Worm (Caenorhabditis elegans) whole organism, young adult: Measurements from ENCODE around the gene Y53F4B.36.
A peak's percentile ranks its signal among the peaks of the same experiment; 100 is the strongest.

Source experiments
- C06A6.2 ChIP-seq: fragments of 200-800 bp; sonication (Bioruptor generic); conservative IDR thresholded peaks from 2 replicates; pipeline ENCODE4 v1.3.6; 2022; ENCODE audit warnings: missing genetic modification characterization, missing compliant biosample characterization
- D2030.7 ChIP-seq: fragments of 200-800 bp; sonication (Bioruptor generic); IDR thresholded peaks from 2 replicates; pipeline ENCODE4 v1.3.6; 2022; ENCODE audit warnings: missing genetic modification reagents, missing genetic modification characterization, missing compliant biosample characterization
- F23B12.7 ChIP-seq: sonication (generic microtip); optimal IDR thresholded peaks from 2 replicates; lab custom pipeline; 2017; ENCODE audit warnings: missing genetic modification characterization, mild to moderate bottlenecking, missing compliant biosample characterization, antibody characterized with exemption, moderate library complexity; ENCODE audit not compliant: insufficient read depth
- F39B2.1 ChIP-seq: fragments of 200-800 bp; sonication (Bioruptor generic); IDR thresholded peaks from 2 replicates; pipeline ENCODE4 v1.3.6; 2022; ENCODE audit warnings: missing genetic modification reagents, missing genetic modification characterization, missing compliant biosample characterization
- F57A8.1 ChIP-seq: fragments of 200-800 bp; sonication (Bioruptor generic); optimal IDR thresholded peaks from 2 replicates; lab custom pipeline; 2018; ENCODE audit warnings: mild to moderate bottlenecking, missing genetic modification characterization, moderate library complexity, missing compliant biosample characterization
- K11D2.4 ChIP-seq: fragments of 200-800 bp; sonication (Bioruptor generic); IDR thresholded peaks from 2 replicates; pipeline ENCODE4 v1.3.6; 2022; ENCODE audit warnings: missing genetic modification reagents, missing genetic modification characterization, missing compliant biosample characterization
- Y53G8AR.9 ChIP-seq: fragments of 200-800 bp; sonication (Bioruptor generic); conservative IDR thresholded peaks from 2 replicates; pipeline ENCODE4 v1.3.6; 2022; ENCODE audit warnings: missing genetic modification reagents, missing genetic modification characterization, missing compliant biosample characterization
- Y56A3A.18 ChIP-seq: fragments of 200-800 bp; sonication (Bioruptor generic); IDR thresholded peaks from 2 replicates; pipeline ENCODE4 v1.3.6; 2022; ENCODE audit warnings: missing genetic modification reagents, missing genetic modification characterization, missing compliant biosample characterization
- akir-1 ChIP-seq: fragments of 200-800 bp; sonication (Bioruptor generic); optimal IDR thresholded peaks from 2 replicates; lab custom pipeline; 2018; ENCODE audit warnings: mild to moderate bottlenecking, missing genetic modification characterization, moderate library complexity, missing compliant biosample characterization
- aptf-3 ChIP-seq: fragments of 200-800 bp; sonication (Bioruptor generic); IDR thresholded peaks from 2 replicates; pipeline ENCODE4 v1.3.6; 2022; ENCODE audit warnings: missing genetic modification characterization, missing compliant biosample characterization
- attf-6 ChIP-seq: fragments of 200-800 bp; sonication (Bioruptor generic); IDR thresholded peaks from 2 replicates; pipeline ENCODE4 v1.3.6; 2022; ENCODE audit warnings: missing genetic modification reagents, missing genetic modification characterization, missing compliant biosample characterization
- bed-1 ChIP-seq: fragments of 200-800 bp; sonication (Bioruptor generic); IDR thresholded peaks from 2 replicates; pipeline ENCODE4 v1.3.6; 2022; ENCODE audit warnings: missing genetic modification reagents, missing genetic modification characterization, missing compliant biosample characterization
- bed-2 ChIP-seq: fragments of 200-800 bp; sonication (Bioruptor generic); IDR thresholded peaks from 2 replicates; pipeline ENCODE4 v1.3.6; 2022; ENCODE audit warnings: missing genetic modification reagents, missing genetic modification characterization, missing compliant biosample characterization
- cebp-2 ChIP-seq: fragments of 200-800 bp; sonication (Bioruptor generic); IDR thresholded peaks from 2 replicates; pipeline ENCODE4 v1.3.6; 2022; ENCODE audit warnings: missing genetic modification characterization, missing compliant biosample characterization
- ceh-79 ChIP-seq: sonication (generic microtip); optimal IDR thresholded peaks from 2 replicates; lab custom pipeline; 2017; ENCODE audit warnings: mild to moderate bottlenecking, missing genetic modification characterization, missing compliant biosample characterization
- die-1 ChIP-seq: sonication (generic microtip); optimal IDR thresholded peaks from 2 replicates; lab custom pipeline; 2016; ENCODE audit warnings: missing genotype, mild to moderate bottlenecking, missing genetic modification characterization, missing compliant biosample characterization
- dox-1 ChIP-seq: fragments of 200-800 bp; sonication (Bioruptor generic); IDR thresholded peaks from 2 replicates; pipeline ENCODE4 v1.3.6; 2022; ENCODE audit warnings: missing genetic modification reagents, missing genetic modification characterization, missing compliant biosample characterization
- egl-44 ChIP-seq: fragments of 200-800 bp; sonication (Bioruptor generic); IDR thresholded peaks from 2 replicates; pipeline ENCODE4 v1.3.6; 2022; ENCODE audit warnings: missing genetic modification reagents, missing genetic modification characterization, missing compliant biosample characterization
- fkh-3 ChIP-seq: sonication (generic microtip); optimal IDR thresholded peaks from 2 replicates; lab custom pipeline; 2016; ENCODE audit warnings: mild to moderate bottlenecking, missing genetic modification characterization, missing compliant biosample characterization
- hlh-12 ChIP-seq: sonication (generic microtip); optimal IDR thresholded peaks from 2 replicates; lab custom pipeline; 2016; ENCODE audit warnings: missing genetic modification characterization, missing compliant biosample characterization
- hmg-20 ChIP-seq: fragments of 200-800 bp; sonication (Bioruptor generic); IDR thresholded peaks from 2 replicates; pipeline ENCODE4 v1.3.6; 2022; ENCODE audit warnings: missing genetic modification reagents, missing genetic modification characterization, missing compliant biosample characterization
- hrde-1 ChIP-seq: sonication (generic microtip); optimal IDR thresholded peaks from 2 replicates; lab custom pipeline; 2016; ENCODE audit warnings: missing genetic modification characterization, mild to moderate bottlenecking, missing compliant biosample characterization, moderate library complexity, missing genotype, missing genetic modification reagents, borderline replicate concordance
- hsf-1 ChIP-seq: fragments of 200-800 bp; sonication (Bioruptor generic); IDR thresholded peaks from 2 replicates; pipeline ENCODE4 v1.3.6; 2022; ENCODE audit warnings: missing genetic modification reagents, missing genetic modification characterization, missing compliant biosample characterization
- let-526 ChIP-seq: fragments of 200-800 bp; sonication (Bioruptor generic); IDR thresholded peaks from 2 replicates; pipeline ENCODE4 v1.3.6; 2022; ENCODE audit warnings: missing genetic modification reagents, missing genetic modification characterization, missing compliant biosample characterization
- lin-26 ChIP-seq: fragments of 200-800 bp; sonication (Bioruptor generic); IDR thresholded peaks from 2 replicates; pipeline ENCODE4 v1.3.6; 2022; ENCODE audit warnings: missing genetic modification reagents, missing genetic modification characterization, missing compliant biosample characterization
- madf-3 ChIP-seq: fragments of 200-800 bp; sonication (Bioruptor generic); IDR thresholded peaks from 2 replicates; pipeline ENCODE4 v1.3.6; 2022; ENCODE audit warnings: missing genetic modification reagents, missing genetic modification characterization, missing compliant biosample characterization
- madf-8 ChIP-seq: fragments of 200-800 bp; sonication (Bioruptor generic); conservative IDR thresholded peaks from 2 replicates; pipeline ENCODE4 v1.3.6; 2022; ENCODE audit warnings: missing genetic modification reagents, missing genetic modification characterization, missing compliant biosample characterization
- mel-28 ChIP-seq: sonication (generic microtip); optimal IDR thresholded peaks from 2 replicates; lab custom pipeline; 2016; ENCODE audit warnings: borderline replicate concordance, mild to moderate bottlenecking, missing genetic modification characterization, missing compliant biosample characterization
- mxl-1 ChIP-seq: sonication (generic microtip); optimal IDR thresholded peaks from 2 replicates; lab custom pipeline; 2016; ENCODE audit warnings: missing genetic modification characterization, missing compliant biosample characterization
- nhr-27 ChIP-seq: fragments of 200-800 bp; sonication (Bioruptor generic); optimal IDR thresholded peaks from 2 replicates; lab custom pipeline; 2018; ENCODE audit warnings: mild to moderate bottlenecking, missing genetic modification characterization, moderate library complexity, missing compliant biosample characterization
- pbrm-1 ChIP-seq: fragments of 200-800 bp; sonication (Bioruptor generic); IDR thresholded peaks from 2 replicates; pipeline ENCODE4 v1.3.6; 2022; ENCODE audit warnings: missing genetic modification reagents, missing genetic modification characterization, missing compliant biosample characterization
- rcor-1 ChIP-seq: fragments of 200-800 bp; sonication (Bioruptor generic); IDR thresholded peaks from 2 replicates; pipeline ENCODE4 v1.3.6; 2022; ENCODE audit warnings: missing genetic modification reagents, missing genetic modification characterization, missing compliant biosample characterization
- sdz-38 ChIP-seq: sonication (generic microtip); optimal IDR thresholded peaks from 2 replicates; lab custom pipeline; 2016; ENCODE audit warnings: missing genotype, missing genetic modification characterization, missing compliant biosample characterization
- somi-1 ChIP-seq: fragments of 200-800 bp; sonication (Bioruptor generic); optimal IDR thresholded peaks from 2 replicates; lab custom pipeline; 2018; ENCODE audit warnings: mild to moderate bottlenecking, missing genetic modification characterization, missing compliant biosample characterization
- tbx-9 ChIP-seq: sonication (generic microtip); optimal IDR thresholded peaks from 2 replicates; lab custom pipeline; 2016; ENCODE audit warnings: borderline replicate concordance, missing genetic modification characterization, inconsistent platforms, missing compliant biosample characterization
- xnd-1 ChIP-seq: sonication (generic microtip); optimal IDR thresholded peaks from 2 replicates; lab custom pipeline; 2016; ENCODE audit warnings: missing genotype, missing genetic modification reagents, missing genetic modification characterization, missing compliant biosample characterization
- ztf-22 ChIP-seq: fragments of 200-800 bp; sonication (Bioruptor generic); optimal IDR thresholded peaks from 2 replicates; lab custom pipeline; 2018; ENCODE audit warnings: mild to moderate bottlenecking, missing genetic modification characterization, moderate library complexity, missing compliant biosample characterization
- ztf-25 ChIP-seq: fragments of 200-800 bp; sonication (Bioruptor generic); IDR thresholded peaks from 2 replicates; pipeline ENCODE4 v1.3.6; 2022; ENCODE audit warnings: missing genetic modification reagents, missing genetic modification characterization, missing compliant biosample characterization

The Y53F4B.36 gene

ce11 chrII:15143729-15144128, 32.0 kb upstream of the Y53F4B.36 start (continued):
- no peak for TF ChIP-seq bed-1 (GFP tag; lab: Robert Waterston, UW)
- no peak for TF ChIP-seq C06A6.2 (GFP tag; lab: Robert Waterston, UW)
- no peak for TF ChIP-seq ztf-22

- no peak for TF ChIP-seq ceh-79 (tag; lab: Kevin White, UChicago)
- TF ChIP-seq cebp-2 (GFP tag; lab: Robert Waterston, UW), result 0 out of 2 replicates have a peak, but pooled peaks have one; percentile 11
- no peak for TF ChIP-seq die-1
- TF ChIP-seq hrde-1 (tag; lab: Kevin White, UChicago), result no peak
- no peak for TF ChIP-seq rcor-1 (GFP tag; lab: Robert Waterston, UW)
- TF ChIP-seq, all 124 proteins: peak for 1
Measured at ce11 chrII:15145594-15145993, 30.1 kb upstream of the Y53F4B.36 start, which contains the start of gene Y53F4B.27. TSS of gene Y53F4B.27 (plus strand) at chrII:15145894.

ce11 chrII:15148442-15148841, 27.3 kb upstream of the Y53F4B.36 start:
- TF ChIP-seq D2030.7 (GFP tag; lab: Robert Waterston, UW) (no peak), lin-26 (GFP tag; lab: Robert Waterston, UW) (no peak), mel-28 (tag; lab: Kevin White, UChicago) (no peak), mxl-1 (tag; lab: Kevin White, UChicago) (no peak), hlh-12 (tag; lab: Kevin White, UChicago) (no peak), dox-1 (GFP tag; lab: Robert Waterston, UW) (no peak)

ce11 chrII:15157880-15158279, 17.9 kb upstream of the Y53F4B.36 start, which contains the start of gene ptr-20:
TSS of gene ptr-20 (plus strand) at chrII:15158180.
- TF ChIP-seq F39B2.1 (no peak), attf-6 (GFP tag; lab: Robert Waterston, UW) (no peak), F57A8.1 (GFP tag; lab: Kevin White, UChicago) (no peak), let-526 (GFP tag; lab: Robert Waterston, UW) (no peak), F23B12.7 (tag; lab: Kevin White, UChicago) (no peak), hsf-1 (GFP tag; lab: Robert Waterston, UW) (no peak), pbrm-1 (GFP tag; lab: Robert Waterston, UW) (no peak), fkh-3 (no peak), rcor-1 (GFP tag; lab: Robert Waterston, UW) (no peak), ztf-25 (GFP tag; lab: Robert Waterston, UW) (no peak), xnd-1 (tag; lab: Kevin White, UChicago) (no peak), akir-1 (GFP tag; lab: Kevin White, UChicago) (no peak), egl-44 (GFP tag; lab: Robert Waterston, UW) (no peak), K11D2.4 (no peak), bed-2 (GFP tag; lab: Robert Waterston, UW) (no peak)

- TF ChIP-seq hmg-20 (no peak), sdz-38 (no peak), nhr-27 (no peak), tbx-9 (tag; lab: Kevin White, UChicago) (no peak), somi-1 (GFP tag; lab: Kevin White, UChicago) (no peak), Y56A3A.18 (GFP tag; lab: Robert Waterston, UW) (no peak), madf-8 (GFP tag; lab: Robert Waterston, UW) (no peak), aptf-3 (GFP tag; lab: Robert Waterston, UW) (no peak), madf-3 (GFP tag; lab: Robert Waterston, UW) (no peak), Y53G8AR.9 (no peak)
Measured at ce11 chrII:15158364-15158763, 17.4 kb upstream of the Y53F4B.36 start.
